Worm (Caenorhabditis elegans) whole organism, early embryonic: ENCODE measurements around the gene lin-8.

Experiments used
- B0310.2 ChIP-seq: sonication (generic microtip); optimal IDR thresholded peaks from 2 replicates; lab custom pipeline; 2016; ENCODE audit warnings: mild to moderate bottlenecking, missing genetic modification characterization, missing compliant biosample characterization
- F13C5.2 ChIP-seq: sonication (generic microtip); optimal IDR thresholded peaks from 2 replicates; lab custom pipeline; 2017; ENCODE audit warnings: mild to moderate bottlenecking, missing genetic modification characterization, inconsistent platforms, missing compliant biosample characterization
- aly-1 ChIP-seq: sonication (generic microtip); optimal IDR thresholded peaks from 2 replicates; lab custom pipeline; 2016; ENCODE audit warnings: missing genetic modification characterization, missing compliant biosample characterization
- ama-1 ChIP-seq: fragments of 150-350 bp; optimal IDR thresholded peaks from 2 replicates; lab custom pipeline; 2014
- ceh-13 ChIP-seq: fragments of 200-800 bp; sonication (Bioruptor generic); optimal IDR thresholded peaks from 2 replicates; lab custom pipeline; 2018; ENCODE audit warnings: mild to moderate bottlenecking, missing genetic modification characterization, missing compliant biosample characterization
- ceh-36 ChIP-seq: sonication (generic microtip); optimal IDR thresholded peaks from 2 replicates; lab custom pipeline; 2016; ENCODE audit warnings: missing genetic modification characterization, inconsistent platforms, missing compliant biosample characterization
- ets-7 ChIP-seq: sonication (generic microtip); optimal IDR thresholded peaks from 2 replicates; lab custom pipeline; 2016; ENCODE audit warnings: missing genotype, missing genetic modification characterization, missing compliant biosample characterization
- flt-1 ChIP-seq: fragments of 200-800 bp; sonication (Bioruptor generic); IDR thresholded peaks from 2 replicates; pipeline ENCODE4 v1.3.6; 2022; ENCODE audit warnings: missing genetic modification characterization, missing compliant biosample characterization
- hmbx-1 ChIP-seq: sonication (generic microtip); optimal IDR thresholded peaks from 2 replicates; lab custom pipeline; 2016; ENCODE audit warnings: mild to moderate bottlenecking, missing genetic modification characterization, missing compliant biosample characterization
- hmg-4 ChIP-seq: fragments of 200-800 bp; sonication (Bioruptor generic); optimal IDR thresholded peaks from 2 replicates; lab custom pipeline; 2018; ENCODE audit warnings: mild to moderate bottlenecking, missing genetic modification characterization, missing compliant biosample characterization
- hnd-1 ChIP-seq: sonication (generic microtip); optimal IDR thresholded peaks from 2 replicates; lab custom pipeline; 2016; ENCODE audit warnings: missing genetic modification characterization, missing compliant biosample characterization
- pes-1 ChIP-seq: fragments of 200-800 bp; sonication (Bioruptor generic); IDR thresholded peaks from 2 replicates; pipeline ENCODE4 v1.3.6; 2022; ENCODE audit warnings: missing genetic modification reagents, missing genetic modification characterization, missing compliant biosample characterization
- scrt-1 ChIP-seq: fragments of 200-800 bp; sonication (Bioruptor generic); IDR thresholded peaks from 2 replicates; pipeline ENCODE4 v1.3.6; 2022; ENCODE audit warnings: missing genetic modification characterization, missing compliant biosample characterization
- sea-1 ChIP-seq: fragments of 200-800 bp; sonication (Bioruptor generic); conservative IDR thresholded peaks from 2 replicates; pipeline ENCODE4 v1.3.6; 2022; ENCODE audit warnings: missing genetic modification characterization, missing compliant biosample characterization
- tbx-11 ChIP-seq: fragments of 200-800 bp; sonication (Bioruptor generic); IDR thresholded peaks from 2 replicates; pipeline ENCODE4 v1.3.6; 2022; ENCODE audit warnings: missing genetic modification characterization, missing compliant biosample characterization
- tbx-37 ChIP-seq: fragments of 200-800 bp; sonication (Bioruptor generic); conservative IDR thresholded peaks from 2 replicates; pipeline ENCODE4 v1.3.6; 2022; ENCODE audit warnings: missing genetic modification reagents, missing genetic modification characterization, missing compliant biosample characterization
- tra-4 ChIP-seq: sonication (generic microtip); optimal IDR thresholded peaks from 2 replicates; lab custom pipeline; 2017; ENCODE audit warnings: missing genetic modification characterization, missing compliant biosample characterization

lin-8 gene

DNA sequence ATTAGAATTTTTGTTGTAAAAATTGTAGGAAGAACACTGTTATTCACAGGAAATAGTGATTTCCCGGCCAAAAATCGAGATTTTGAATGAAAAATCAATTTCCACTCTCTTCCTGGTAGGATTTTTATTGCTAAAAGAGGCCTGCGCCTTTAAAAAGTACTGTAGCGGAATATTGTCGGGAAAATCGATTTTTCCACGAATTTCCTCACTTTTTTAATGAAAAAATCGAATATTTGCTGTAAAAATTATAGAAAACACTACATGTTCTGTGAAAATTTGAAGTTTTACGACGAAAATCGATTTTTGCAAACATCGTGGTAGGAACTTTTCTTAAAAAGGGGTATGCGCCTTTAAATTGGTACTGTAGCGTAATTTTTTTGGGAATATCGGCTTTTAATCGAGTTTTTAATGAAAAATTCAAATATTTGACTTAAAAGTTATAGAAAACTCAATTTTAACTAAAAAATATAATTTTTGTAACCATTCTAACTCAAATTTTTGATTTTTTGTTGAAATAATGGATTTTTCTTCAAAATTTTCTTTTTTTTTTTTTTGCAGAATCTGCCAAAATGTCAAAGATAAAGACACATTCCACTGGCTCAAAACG lies at the start of gene lin-8:
Gene lin-8, plus strand, starts transcription at position 557 of the 607 bp plus-strand sequence.
- no peak for TF ChIP-seq ets-7 (tag; lab: Kevin White, UChicago)
- TF ChIP-seq hmbx-1 (tag; lab: Kevin White, UChicago): no peak
- no peak for TF ChIP-seq F13C5.2 (tag; lab: Kevin White, UChicago)
- no peak for TF ChIP-seq flt-1 (GFP tag; lab: Robert Waterston, UW)
- TF ChIP-seq tra-4: no peak
- TF ChIP-seq hnd-1: no peak
- TF ChIP-seq B0310.2 (tag; lab: Kevin White, UChicago): no peak
- no peak for TF ChIP-seq ceh-13 (GFP tag; lab: Kevin White, UChicago)
- TF ChIP-seq tbx-11: no peak
- TF ChIP-seq aly-1 (tag; lab: Kevin White, UChicago): no peak
- no peak for TF ChIP-seq ceh-36 (tag; lab: Kevin White, UChicago)
- no peak for TF ChIP-seq scrt-1 (GFP tag; lab: Robert Waterston, UW)
- TF ChIP-seq pes-1 (GFP tag; lab: Robert Waterston, UW): no peak
- no peak for TF ChIP-seq tbx-37 (GFP tag; lab: Robert Waterston, UW)

DNA sequence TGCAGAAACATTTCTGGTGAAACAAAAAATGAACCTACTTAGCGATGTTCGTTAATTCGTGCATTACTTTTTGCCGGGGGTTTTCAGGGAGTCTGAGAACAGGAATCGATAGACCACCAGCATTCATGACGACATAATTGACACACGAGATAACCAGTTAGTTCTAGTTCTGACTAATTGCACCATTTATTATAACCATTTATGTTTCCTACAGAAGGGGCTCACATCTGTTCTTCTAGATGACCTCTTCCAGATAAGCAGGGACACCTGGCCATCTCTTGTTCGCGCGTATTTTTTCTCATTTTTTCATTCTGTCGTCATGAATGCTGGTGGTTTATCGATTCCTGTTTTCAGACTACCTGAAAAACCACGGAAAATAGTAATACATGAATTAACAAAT lies 48.2 kb upstream of the lin-8 start, which contains the start of gene sdz-5:
Gene sdz-5, plus strand, starts transcription at position 301 of the 400 bp plus-strand sequence.
- no peak for TF ChIP-seq scrt-1 (GFP tag; lab: Robert Waterston, UW)
- no peak for TF ChIP-seq ama-1 (lab: Kevin White, UChicago)
- TF ChIP-seq aly-1 (tag; lab: Kevin White, UChicago): no peak
- TF ChIP-seq ceh-13 (GFP tag; lab: Kevin White, UChicago): no peak
- no peak for TF ChIP-seq tbx-37 (GFP tag; lab: Robert Waterston, UW)
- no peak for TF ChIP-seq ceh-36 (tag; lab: Kevin White, UChicago)
- no peak for TF ChIP-seq hnd-1
- TF ChIP-seq ets-7 (tag; lab: Kevin White, UChicago): no peak
- TF ChIP-seq B0310.2 (tag; lab: Kevin White, UChicago): no peak
- TF ChIP-seq hmg-4 (GFP tag; lab: Kevin White, UChicago): no peak
- TF ChIP-seq pes-1 (GFP tag; lab: Robert Waterston, UW): no peak
- no peak for TF ChIP-seq tbx-11
- TF ChIP-seq sea-1 (GFP tag; lab: Robert Waterston, UW): no peak
- TF ChIP-seq F13C5.2 (tag; lab: Kevin White, UChicago): no peak

DNA sequence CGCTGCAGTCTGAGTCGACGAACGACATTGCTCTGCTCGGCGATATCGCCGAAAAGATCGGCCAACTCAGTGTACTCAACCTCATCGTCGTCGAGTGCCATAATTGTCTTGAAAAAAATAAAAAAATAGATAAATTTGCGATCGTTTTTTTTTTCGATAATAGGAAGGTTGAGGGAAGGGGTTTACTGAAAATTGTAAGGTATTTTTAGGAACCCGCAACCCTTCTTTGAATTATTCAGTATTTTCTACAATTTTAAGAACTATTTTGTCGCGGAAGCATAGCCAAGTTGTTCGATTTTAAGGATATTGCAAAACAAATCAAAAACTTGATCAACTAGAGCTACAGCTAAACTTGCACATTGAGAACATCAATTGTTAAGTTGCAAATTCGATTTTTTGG lies 44.5 kb upstream of the lin-8 start, which contains the start of gene C41H7.9:
Gene C41H7.9, minus strand, starts transcription at position 101 of the 400 bp plus-strand sequence.
- TF ChIP-seq ama-1 (lab: Kevin White, UChicago): no peak
- TF ChIP-seq hmbx-1 (tag; lab: Kevin White, UChicago): no peak

DNA sequence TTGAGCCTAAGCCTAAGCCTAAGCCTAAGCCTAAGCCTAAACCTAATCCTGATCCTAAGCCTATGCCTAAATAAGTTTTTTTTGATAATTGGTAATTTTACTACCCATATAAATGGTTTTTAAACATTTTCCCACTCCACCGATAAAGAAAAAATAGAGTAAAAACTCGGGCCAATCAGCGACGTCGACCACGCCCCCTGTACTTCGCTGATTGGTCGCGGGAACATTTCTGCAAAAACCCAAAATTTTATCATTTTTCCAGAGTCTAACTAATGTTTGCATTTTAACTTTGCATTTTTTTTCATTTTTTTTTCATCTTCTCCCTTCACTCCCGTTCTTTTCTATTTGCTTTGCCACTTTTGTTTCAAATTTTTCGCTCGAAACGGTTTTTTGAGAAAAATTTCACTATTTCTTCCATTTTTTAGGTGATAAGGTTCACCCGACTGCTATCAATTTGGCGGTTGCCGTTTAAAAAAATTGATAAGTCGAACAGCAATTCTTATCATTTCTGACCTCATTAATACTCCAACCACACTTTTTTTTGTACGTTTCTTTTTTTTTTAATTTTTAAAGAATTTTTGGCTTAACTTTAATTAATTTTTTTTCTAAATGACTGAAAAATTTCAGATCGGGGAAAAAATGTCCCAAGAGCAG lies 42.3 kb upstream of the lin-8 start, which contains the start of gene C41H7.2:
Gene C41H7.2, plus strand, starts transcription at position 622 of the 654 bp plus-strand sequence.
- no peak for TF ChIP-seq ceh-13 (GFP tag; lab: Kevin White, UChicago)

ce11 chrII:3019807-3020206 lies 36.8 kb upstream of the lin-8 start, which contains the start of gene clec-3:
Gene clec-3, minus strand, starts transcription at chrII:3019907.
- TF ChIP-seq scrt-1 (GFP tag; lab: Robert Waterston, UW) (no peak), B0310.2 (tag; lab: Kevin White, UChicago) (no peak), hmbx-1 (tag; lab: Kevin White, UChicago) (no peak), tra-4 (no peak), ceh-36 (tag; lab: Kevin White, UChicago) (no peak), flt-1 (GFP tag; lab: Robert Waterston, UW) (no peak), F13C5.2 (tag; lab: Kevin White, UChicago) (no peak)

ce11 chrII:3020899-3021298 lies 35.7 kb upstream of the lin-8 start:
- TF ChIP-seq sea-1 (GFP tag; lab: Robert Waterston, UW) (no peak), ceh-13 (GFP tag; lab: Kevin White, UChicago) (no peak), tbx-11 (no peak), hnd-1 (no peak), ets-7 (tag; lab: Kevin White, UChicago) (no peak), tbx-37 (GFP tag; lab: Robert Waterston, UW) (no peak), scrt-1 (GFP tag; lab: Robert Waterston, UW) (no peak), hmg-4 (GFP tag; lab: Kevin White, UChicago) (no peak), ceh-36 (tag; lab: Kevin White, UChicago) (no peak), pes-1 (GFP tag; lab: Robert Waterston, UW) (no peak), ama-1 (lab: Kevin White, UChicago) (no peak), F13C5.2 (tag; lab: Kevin White, UChicago) (no peak)

- no peak for TF ChIP-seq hmbx-1 (tag; lab: Kevin White, UChicago)
- no peak for TF ChIP-seq B0310.2 (tag; lab: Kevin White, UChicago)
- no peak for TF ChIP-seq tbx-11
- no peak for TF ChIP-seq tbx-37 (GFP tag; lab: Robert Waterston, UW)
- TF ChIP-seq scrt-1 (GFP tag; lab: Robert Waterston, UW): no peak
- no peak for TF ChIP-seq ama-1 (lab: Kevin White, UChicago)
- no peak for TF ChIP-seq hmg-4 (GFP tag; lab: Kevin White, UChicago)
- no peak for TF ChIP-seq sea-1 (GFP tag; lab: Robert Waterston, UW)
- no peak for TF ChIP-seq pes-1 (GFP tag; lab: Robert Waterston, UW)
These were observed 33.2 kb upstream of the lin-8 start, which contains the start of gene clec-2 for ce11 chrII:3023381-3023935. Gene clec-2, minus strand, starts transcription at chrII:3023431.
